Worm (Caenorhabditis elegans) whole organism, L4 larva: Measurements from ENCODE around the gene cnx-1.

ENCODE experiments used
- D1046.2 ChIP-seq: fragments of 200-800 bp; sonication (Bioruptor generic); IDR thresholded peaks from 2 replicates; pipeline ENCODE4 v1.3.6; 2022; ENCODE audit warnings: missing genetic modification characterization, missing compliant biosample characterization
- F26F4.8 ChIP-seq: fragments of 200-800 bp; sonication (Bioruptor generic); conservative IDR thresholded peaks from 2 replicates; pipeline ENCODE4 v1.3.6; 2022; ENCODE audit warnings: missing genetic modification characterization, missing compliant biosample characterization
- T26A8.4 ChIP-seq: fragments of 200-800 bp; sonication (Bioruptor generic); IDR thresholded peaks from 2 replicates; pipeline ENCODE4 v1.3.6; 2022; ENCODE audit warnings: missing genetic modification characterization, missing compliant biosample characterization
- Y105C5A.15 ChIP-seq: fragments of 200-800 bp; sonication (Bioruptor generic); IDR thresholded peaks from 2 replicates; pipeline ENCODE4 v1.3.6; 2022; ENCODE audit warnings: missing genetic modification characterization, missing compliant biosample characterization
- aha-1 ChIP-seq: fragments of 150-350 bp; peaks from one replicate; lab custom pipeline; 2014; ENCODE audit warnings: missing biosample characterization, missing genetic modification characterization
- ama-1 ChIP-seq: fragments of 150-350 bp; optimal IDR thresholded peaks from 2 replicates; lab custom pipeline; 2014; ENCODE audit warnings: inconsistent platforms, mixed read lengths
- arid-1 ChIP-seq: fragments of 200-800 bp; sonication (Bioruptor generic); conservative IDR thresholded peaks from 2 replicates; pipeline ENCODE4 v1.3.6; 2022; ENCODE audit warnings: missing genetic modification reagents, missing genetic modification characterization, missing compliant biosample characterization
- ceh-32 ChIP-seq: sonication (generic microtip); optimal IDR thresholded peaks from 2 replicates; lab custom pipeline; 2016; ENCODE audit warnings: mild to moderate bottlenecking, missing genetic modification characterization, missing compliant biosample characterization; ENCODE audit not compliant: poor library complexity
- ceh-82 ChIP-seq: sonication (generic microtip); optimal IDR thresholded peaks from 2 replicates; lab custom pipeline; 2017; ENCODE audit warnings: missing biosample characterization, missing genetic modification characterization
- ctbp-1 ChIP-seq: fragments of 200-800 bp; sonication (Bioruptor generic); IDR thresholded peaks from 2 replicates; pipeline ENCODE4 v1.3.6; 2022; ENCODE audit warnings: missing genetic modification reagents, missing genetic modification characterization, missing compliant biosample characterization
- dmd-8 ChIP-seq: fragments of 200-800 bp; sonication (Bioruptor generic); IDR thresholded peaks from 2 replicates; pipeline ENCODE4 v1.3.6; 2022; ENCODE audit warnings: missing genetic modification characterization, missing compliant biosample characterization
- dmd-9 ChIP-seq: fragments of 200-800 bp; sonication (Bioruptor generic); IDR thresholded peaks from 2 replicates; pipeline ENCODE4 v1.3.6; 2022; ENCODE audit warnings: missing genetic modification reagents, missing genetic modification characterization, missing compliant biosample characterization
- dpl-1 ChIP-seq: fragments of 150-350 bp; optimal IDR thresholded peaks from 2 replicates; lab custom pipeline; 2014; ENCODE audit warnings: missing biosample characterization, missing genetic modification reagents, missing genetic modification characterization
- dve-1 ChIP-seq: sonication (generic microtip); optimal IDR thresholded peaks from 2 replicates; lab custom pipeline; 2017; ENCODE audit warnings: antibody characterized with exemption, mild to moderate bottlenecking, missing genetic modification characterization, missing compliant biosample characterization; ENCODE audit not compliant: insufficient read depth
- hlh-30 ChIP-seq: sonication (generic microtip); optimal IDR thresholded peaks from 2 replicates; lab custom pipeline; 2017; ENCODE audit warnings: antibody characterized with exemption, mild to moderate bottlenecking, missing genetic modification characterization, missing compliant biosample characterization; ENCODE audit not compliant: insufficient read depth
- hmg-1.1 ChIP-seq: fragments of 200-800 bp; sonication (Bioruptor generic); IDR thresholded peaks from 2 replicates; pipeline ENCODE4 v1.3.6; 2022; ENCODE audit warnings: missing genetic modification reagents, missing genetic modification characterization, missing compliant biosample characterization
- lim-7 ChIP-seq: fragments of 200-800 bp; sonication (Bioruptor generic); IDR thresholded peaks from 2 replicates; pipeline ENCODE4 v1.3.6; 2022; ENCODE audit warnings: missing genetic modification characterization, missing compliant biosample characterization
- lin-1 ChIP-seq: fragments of 200-800 bp; sonication (Bioruptor generic); IDR thresholded peaks from 2 replicates; pipeline ENCODE4 v1.3.6; 2022; ENCODE audit warnings: missing genetic modification reagents, missing genetic modification characterization, missing compliant biosample characterization
- lin-38 ChIP-seq: fragments of 200-800 bp; sonication (Bioruptor generic); IDR thresholded peaks from 2 replicates; pipeline ENCODE4 v1.3.6; 2022; ENCODE audit warnings: missing genetic modification reagents, missing genetic modification characterization, missing compliant biosample characterization
- lir-3 ChIP-seq: sonication (generic microtip); optimal IDR thresholded peaks from 2 replicates; lab custom pipeline; 2016; ENCODE audit warnings: mild to moderate bottlenecking, missing genetic modification characterization, missing compliant biosample characterization
- lsy-2 ChIP-seq, 2 experiments: fragments of 150-350 bp in 1 of 2; sonication (generic microtip) in 1 of 2; optimal IDR thresholded peaks; 2 replicates each; lab custom pipeline; 2014 to 2017; ENCODE audit warnings: missing biosample characterization in 2 of 2, missing genetic modification characterization in 2 of 2
- madf-5 ChIP-seq, 2 experiments: fragments of 200-800 bp; sonication (Bioruptor generic); IDR thresholded peaks; 2 replicates each; pipeline ENCODE4 v1.3.6; 2022; ENCODE audit warnings: missing compliant biosample characterization in 2 of 2, missing genetic modification characterization in 2 of 2
- mep-1 ChIP-seq: fragments of 150-350 bp; sonication (generic microtip); optimal IDR thresholded peaks from 3 replicates; lab custom pipeline; 2014; ENCODE audit warnings: missing biosample characterization, missing genetic modification characterization
- mes-2 ChIP-seq: sonication (generic microtip); optimal IDR thresholded peaks from 2 replicates; lab custom pipeline; 2016; ENCODE audit warnings: missing genotype, mild to moderate bottlenecking, missing genetic modification characterization, missing compliant biosample characterization; ENCODE audit not compliant: poor library complexity, severe bottlenecking
- mxl-2 ChIP-seq: fragments of 200-800 bp; sonication (Bioruptor generic); conservative IDR thresholded peaks from 2 replicates; pipeline ENCODE4 v1.3.6; 2022; ENCODE audit warnings: missing genetic modification reagents, missing genetic modification characterization, missing compliant biosample characterization
- mxl-3 ChIP-seq: fragments of 200-800 bp; sonication (Bioruptor generic); optimal IDR thresholded peaks from 2 replicates; lab custom pipeline; 2018; ENCODE audit warnings: mild to moderate bottlenecking, missing genetic modification characterization, missing compliant biosample characterization
- nhr-10 ChIP-seq: fragments of 150-350 bp; optimal IDR thresholded peaks from 2 replicates; lab custom pipeline; 2014; ENCODE audit warnings: missing biosample characterization, missing genetic modification characterization
- nhr-237 ChIP-seq: sonication (generic microtip); optimal IDR thresholded peaks from 2 replicates; lab custom pipeline; 2017; ENCODE audit warnings: missing biosample characterization, missing genetic modification characterization
- nhr-25 ChIP-seq: sonication (generic microtip); optimal IDR thresholded peaks from 2 replicates; lab custom pipeline; 2017; ENCODE audit warnings: missing genetic modification characterization, mild to moderate bottlenecking, missing compliant biosample characterization, antibody characterized with exemption, moderate library complexity, borderline replicate concordance; ENCODE audit not compliant: insufficient read depth
- nhr-28 ChIP-seq: fragments of 150-350 bp; optimal IDR thresholded peaks from 2 replicates; lab custom pipeline; 2014; ENCODE audit warnings: missing biosample characterization, missing genetic modification characterization
- nhr-41 ChIP-seq: fragments of 200-800 bp; sonication (Bioruptor generic); IDR thresholded peaks from 2 replicates; pipeline ENCODE4 v1.3.6; 2022; ENCODE audit warnings: missing genetic modification reagents, missing genetic modification characterization, missing compliant biosample characterization
- nhr-48 ChIP-seq: sonication (generic microtip); optimal IDR thresholded peaks from 2 replicates; lab custom pipeline; 2016; ENCODE audit warnings: mild to moderate bottlenecking, missing genetic modification characterization, missing compliant biosample characterization
- nhr-76 ChIP-seq: fragments of 150-350 bp; optimal IDR thresholded peaks from 2 replicates; lab custom pipeline; 2014; ENCODE audit warnings: missing biosample characterization, missing genetic modification characterization
- nhr-77 ChIP-seq: fragments of 150-350 bp; optimal IDR thresholded peaks from 2 replicates; lab custom pipeline; 2014; ENCODE audit warnings: missing biosample characterization, missing genetic modification characterization
- pha-4 ChIP-seq, 2 experiments: fragments of 150-350 bp in 1 of 2; fragments of 200-800 bp in 1 of 2; sonication (Bioruptor generic) in 1 of 2; IDR thresholded peaks in 1 of 2; optimal IDR thresholded peaks in 1 of 2; 2 replicates each; pipeline versions ENCODE4 v1.3.6 to Lab custom; 2014 to 2022; ENCODE audit warnings: missing genetic modification characterization in 2 of 2, missing genetic modification reagents in 2 of 2, missing biosample characterization in 1 of 2, missing compliant biosample characterization in 1 of 2
- php-3 ChIP-seq: fragments of 200-800 bp; sonication (Bioruptor generic); IDR thresholded peaks from 2 replicates; pipeline ENCODE4 v1.3.6; 2022; ENCODE audit warnings: missing genetic modification reagents, missing genetic modification characterization, missing compliant biosample characterization
- pqm-1 ChIP-seq: sonication (generic microtip); optimal IDR thresholded peaks from 2 replicates; lab custom pipeline; 2017; ENCODE audit warnings: missing biosample characterization, missing genetic modification characterization
- rbr-2 ChIP-seq: sonication (generic microtip); optimal IDR thresholded peaks from 2 replicates; lab custom pipeline; 2016; ENCODE audit warnings: missing genotype, missing genetic modification characterization, missing compliant biosample characterization
- spr-3 ChIP-seq: fragments of 200-800 bp; sonication (Bioruptor generic); optimal IDR thresholded peaks from 2 replicates; lab custom pipeline; 2018; ENCODE audit warnings: mild to moderate bottlenecking, missing genetic modification characterization, missing compliant biosample characterization
- unc-130 ChIP-seq: sonication (generic microtip); optimal IDR thresholded peaks from 2 replicates; lab custom pipeline; 2016; ENCODE audit warnings: missing genetic modification reagents, missing genetic modification characterization, missing compliant biosample characterization
- unc-39 ChIP-seq: sonication (generic microtip); optimal IDR thresholded peaks from 2 replicates; lab custom pipeline; 2017; ENCODE audit warnings: missing biosample characterization, missing genetic modification characterization
- vab-7 ChIP-seq: fragments of 200-800 bp; sonication (Bioruptor generic); IDR thresholded peaks from 2 replicates; pipeline ENCODE4 v1.3.6; 2022; ENCODE audit warnings: missing genetic modification reagents, missing genetic modification characterization, missing compliant biosample characterization
- zfp-2 ChIP-seq: sonication (generic microtip); optimal IDR thresholded peaks from 2 replicates; lab custom pipeline; 2016; ENCODE audit warnings: mild to moderate bottlenecking, missing genetic modification characterization, missing compliant biosample characterization
- zip-11 ChIP-seq: fragments of 200-800 bp; sonication (Bioruptor generic); IDR thresholded peaks from 2 replicates; pipeline ENCODE4 v1.3.6; 2022; ENCODE audit warnings: missing genetic modification characterization, missing compliant biosample characterization
- zip-2 ChIP-seq: fragments of 150-350 bp; optimal IDR thresholded peaks from 2 replicates; lab custom pipeline; 2014; ENCODE audit warnings: missing biosample characterization, missing genetic modification characterization

Gene cnx-1

DNA sequence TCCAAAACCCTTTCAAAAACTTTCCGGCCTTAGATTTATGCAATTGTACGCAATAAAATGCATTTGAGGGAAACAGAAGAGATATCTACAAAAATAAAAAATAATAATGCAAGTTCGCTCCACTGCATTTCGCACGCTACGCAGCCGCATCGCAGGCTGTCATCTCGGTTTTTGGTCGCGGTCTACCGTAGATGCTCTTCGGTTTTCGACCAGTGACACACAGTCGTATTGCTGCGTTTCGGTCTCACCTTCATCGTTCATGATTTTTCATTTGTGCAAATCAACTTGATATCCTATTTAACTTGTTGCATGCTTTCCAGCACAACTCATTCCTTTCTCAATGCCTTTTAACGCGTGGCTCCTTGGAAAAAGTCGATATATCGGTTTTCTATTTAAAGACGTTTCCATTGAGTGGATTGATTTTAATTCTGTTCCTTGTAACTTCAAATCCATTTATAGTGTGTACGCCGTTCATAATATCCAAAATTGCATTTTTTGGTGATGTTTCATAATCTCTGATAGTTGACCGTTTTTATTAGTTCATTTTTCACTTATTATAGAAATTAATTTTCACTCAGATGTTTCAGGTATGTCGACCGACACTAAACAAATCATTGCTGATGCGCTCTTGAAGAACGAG is 36.2 kb downstream of the cnx-1 start, which contains the start of gene vha-1 (continued):
- no peak for TF ChIP-seq spr-3 (GFP tag; lab: Kevin White, UChicago)
- peak; percentile 86 for TF ChIP-seq mxl-3
- no peak for TF ChIP-seq ceh-32 (tag; lab: Kevin White, UChicago)
- TF ChIP-seq php-3, result no peak
- TF ChIP-seq ceh-82, result no peak
- peak; percentile 91 to 96 for TF ChIP-seq lsy-2 (tag; optimal IDR thresholded peaks at IDR 0.05; lab: Kevin White, UChicago)
- TF ChIP-seq lir-3, result no peak
- no peak for TF ChIP-seq nhr-237 (tag; lab: Kevin White, UChicago)
- peak; percentile 77 for TF ChIP-seq T26A8.4
- no peak for TF ChIP-seq dmd-8 (GFP tag; lab: Robert Waterston, UW)
- peak; percentile 97 for TF ChIP-seq nhr-77
- no peak for TF ChIP-seq zip-11 (GFP tag; lab: Robert Waterston, UW)
- no peak for TF ChIP-seq mxl-2 (GFP tag; lab: Robert Waterston, UW)
- peak; percentile 48 for TF ChIP-seq aha-1
- TF ChIP-seq zip-2, result no peak
- TF ChIP-seq unc-39, result no peak
- TF ChIP-seq, all 104 proteins: peak for 48

ce11 chrIII:9780254-9780653 is 36.7 kb downstream of the cnx-1 start, which contains the start of gene sqv-3:
Gene sqv-3 (minus strand): TSS chrIII:9780354.
- no peak for TF ChIP-seq zfp-2 (tag; lab: Kevin White, UChicago)
- no peak for TF ChIP-seq D1046.2 (GFP tag; lab: Robert Waterston, UW)

- TF ChIP-seq pha-4 (GFP tag; IDR thresholded peaks at IDR 0.05; lab: Robert Waterston, UW) (no peak), pha-4 (tag; optimal IDR thresholded peaks at IDR 0.05; lab: Kevin White, UChicago) (no peak), lin-38 (GFP tag; lab: Robert Waterston, UW) (peak; percentile 32; the same call in 1 of the 2 replicates)
Measured at ce11 chrIII:9779080-9779479, 37.9 kb downstream of the cnx-1 start.

DNA sequence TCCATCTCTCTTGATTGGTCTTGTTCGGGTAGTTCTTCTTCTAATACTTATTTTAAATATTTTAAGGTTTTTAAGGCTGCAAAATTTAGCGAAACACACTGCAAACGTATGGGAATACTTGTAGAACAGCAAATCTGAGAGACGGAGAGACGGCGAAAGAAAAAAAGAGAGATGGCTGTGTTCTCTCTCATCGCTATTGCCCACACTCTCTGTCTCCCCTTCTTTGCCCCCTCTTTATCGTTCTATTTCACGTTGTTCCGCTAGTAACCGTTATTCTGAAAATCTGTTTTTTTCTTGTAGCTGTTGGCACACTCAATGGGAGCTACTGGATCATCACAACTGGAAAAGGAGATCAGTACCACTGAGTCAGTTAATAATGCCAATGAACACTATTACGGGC is 40.6 kb downstream of the cnx-1 start, which contains the start of gene usp-46:
TSS of gene usp-46 (plus strand) at position 301 of the 400 bp plus-strand sequence.
- TF ChIP-seq nhr-10 (tag; lab: Kevin White, UChicago), result no peak
- no peak for TF ChIP-seq F26F4.8 (GFP tag; lab: Robert Waterston, UW)
- no peak for TF ChIP-seq Y105C5A.15 (GFP tag; lab: Robert Waterston, UW)
- TF ChIP-seq nhr-48 (tag; lab: Kevin White, UChicago), result no peak
- no peak for TF ChIP-seq vab-7
- TF ChIP-seq ama-1 (lab: Kevin White, UChicago), result no peak
- no peak for TF ChIP-seq nhr-77
- TF ChIP-seq arid-1 (GFP tag; lab: Robert Waterston, UW), result no peak
- no peak for TF ChIP-seq dpl-1 (GFP tag; lab: Kevin White, UChicago)
- TF ChIP-seq nhr-237 (tag; lab: Kevin White, UChicago), result no peak
- TF ChIP-seq pha-4 (GFP tag; IDR thresholded peaks at IDR 0.05; lab: Robert Waterston, UW), result no peak
- TF ChIP-seq pha-4 (tag; optimal IDR thresholded peaks at IDR 0.05; lab: Kevin White, UChicago), result no peak
- peak; percentile 22 for TF ChIP-seq mes-2 (tag; lab: Kevin White, UChicago)
- TF ChIP-seq pqm-1 (tag; lab: Kevin White, UChicago), result no peak
- no peak for TF ChIP-seq lin-1 (GFP tag; lab: Robert Waterston, UW)
- TF ChIP-seq nhr-76 (tag; lab: Kevin White, UChicago), result no peak
- TF ChIP-seq rbr-2, result no peak
- TF ChIP-seq dve-1, result peak; percentile 10
- no peak for TF ChIP-seq nhr-25 (tag; lab: Kevin White, UChicago)
- TF ChIP-seq nhr-41 (GFP tag; lab: Robert Waterston, UW), result no peak
- TF ChIP-seq mep-1 (tag; lab: Kevin White, UChicago), result peak; percentile 7
- peak; percentile 4 for TF ChIP-seq nhr-28
- no peak for TF ChIP-seq mxl-3
- no peak for TF ChIP-seq dmd-9 (GFP tag; lab: Robert Waterston, UW)
- TF ChIP-seq dmd-8 (GFP tag; lab: Robert Waterston, UW), result no peak
- no peak for TF ChIP-seq hlh-30 (tag; lab: Kevin White, UChicago)
- TF ChIP-seq ctbp-1, result no peak
- no peak for TF ChIP-seq unc-130
- 0 out of 2 replicates have a peak, but pooled peaks have one; percentile 18 for TF ChIP-seq hmg-1.1 (GFP tag; lab: Robert Waterston, UW)
- no peak for TF ChIP-seq madf-5 (GFP tag; IDR thresholded peaks at IDR 0.05; lab: Robert Waterston, UW)
- no peak for TF ChIP-seq lim-7
